Worm (Caenorhabditis elegans) whole organism, late embryonic: ENCODE measurements around the gene Y32H12A.8.

Experiments used
- K09A11.1 ChIP-seq: sonication (generic microtip); optimal IDR thresholded peaks from 2 replicates; lab custom pipeline; 2017; ENCODE audit warnings: antibody characterized with exemption, mild to moderate bottlenecking, missing genetic modification characterization, missing compliant biosample characterization; ENCODE audit not compliant: insufficient read depth
- ama-1 ChIP-seq: fragments of 150-350 bp; optimal IDR thresholded peaks from 2 replicates; lab custom pipeline; 2014
- ceh-22 ChIP-seq: sonication (generic microtip); optimal IDR thresholded peaks from 2 replicates; lab custom pipeline; 2017; ENCODE audit warnings: missing biosample characterization, missing genetic modification characterization
- ceh-34 ChIP-seq: sonication (generic microtip); optimal IDR thresholded peaks from 2 replicates; lab custom pipeline; 2016; ENCODE audit warnings: mild to moderate bottlenecking, missing genetic modification characterization, missing compliant biosample characterization
- ets-4 ChIP-seq: sonication (generic microtip); optimal IDR thresholded peaks from 2 replicates; lab custom pipeline; 2016; ENCODE audit warnings: missing genetic modification characterization, missing compliant biosample characterization
- eyg-1 ChIP-seq: sonication (generic microtip); optimal IDR thresholded peaks from 2 replicates; lab custom pipeline; 2016; ENCODE audit warnings: missing genotype, missing genetic modification characterization, missing compliant biosample characterization
- fax-1 ChIP-seq: sonication (generic microtip); optimal IDR thresholded peaks from 2 replicates; lab custom pipeline; 2016; ENCODE audit warnings: missing genotype, missing genetic modification characterization, missing compliant biosample characterization
- mec-3 ChIP-seq: sonication (generic microtip); optimal IDR thresholded peaks from 2 replicates; lab custom pipeline; 2016; ENCODE audit warnings: borderline replicate concordance, missing genetic modification characterization, missing compliant biosample characterization
- nhr-11 ChIP-seq: fragments of 150-350 bp; optimal IDR thresholded peaks from 2 replicates; lab custom pipeline; 2014; ENCODE audit warnings: missing biosample characterization, missing genetic modification characterization
- unc-3 ChIP-seq, 2 experiments: fragments of 200-800 bp in 1 of 2; sonication (Bioruptor generic) in 1 of 2; sonication (generic microtip) in 1 of 2; conservative IDR thresholded peaks in 1 of 2; optimal IDR thresholded peaks in 1 of 2; 2 replicates each; pipeline versions ENCODE4 v1.3.6 to Lab custom; 2016 to 2022; ENCODE audit warnings: missing compliant biosample characterization in 2 of 2, missing genetic modification characterization in 2 of 2, missing genetic modification reagents in 1 of 2

ce11 chrIII:5413680-5414079 is 7.8 kb upstream of the Y32H12A.8 start, which contains the start of gene grl-22:
- TF ChIP-seq mec-3 (no peak), ceh-22 (tag; lab: Kevin White, UChicago) (no peak), ceh-34 (tag; lab: Kevin White, UChicago) (no peak), unc-3 (GFP tag; conservative IDR thresholded peaks at IDR 0.05; lab: Robert Waterston, UW) (no peak), unc-3 (tag; optimal IDR thresholded peaks at IDR 0.05; lab: Kevin White, UChicago) (no peak), eyg-1 (tag; lab: Kevin White, UChicago) (no peak), fax-1 (no peak), K09A11.1 (tag; lab: Kevin White, UChicago) (no peak), ama-1 (lab: Kevin White, UChicago) (no peak), ets-4 (tag; lab: Kevin White, UChicago) (no peak), nhr-11 (tag; lab: Kevin White, UChicago) (no peak)
